Fruit fly (Drosophila melanogaster) whole organism, adult: Measurements from ENCODE around the gene pum.

Experiments used
- CG33017 ChIP-seq: fragments of 200-800 bp; sonication (Bioruptor generic); optimal IDR thresholded peaks from 2 replicates; lab custom pipeline; 2018; ENCODE audit warnings: missing biosample characterization, mild to moderate bottlenecking, missing genetic modification characterization, moderate library complexity
- CG7045 ChIP-seq: fragments of 200-800 bp; sonication (Bioruptor generic); optimal IDR thresholded peaks from 2 replicates; lab custom pipeline; 2017; ENCODE audit warnings: missing biosample characterization, mild to moderate bottlenecking, missing genetic modification characterization
- tj ChIP-seq: fragments of 200-800 bp; sonication (Bioruptor generic); optimal IDR thresholded peaks from 3 replicates; lab custom pipeline; 2017; ENCODE audit warnings: missing biosample characterization, mild to moderate bottlenecking, missing genetic modification characterization, moderate library complexity

DNA sequence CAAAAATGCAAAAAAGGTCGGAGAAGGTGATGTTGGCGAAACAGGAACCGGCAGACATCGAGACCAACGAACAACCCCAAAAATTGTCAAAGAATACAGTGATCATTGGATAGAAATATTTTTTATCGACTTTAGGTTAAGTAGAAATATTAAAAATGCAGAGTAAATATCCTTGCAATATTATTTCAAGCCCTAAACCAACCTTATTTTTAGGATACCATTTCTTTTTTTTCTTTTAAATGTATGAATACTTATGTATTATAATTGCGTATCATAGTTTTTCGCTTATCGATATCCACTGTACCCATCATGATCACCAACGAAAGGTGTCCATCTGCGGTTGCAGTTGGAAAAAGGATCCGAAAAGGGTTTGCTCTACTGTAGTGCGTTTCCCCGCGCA lies 202.2 kb downstream of the pum start:
- TF ChIP-seq CG33017 (tag; lab: Kevin White, UChicago) (no peak), CG7045 (GFP tag; lab: Kevin White, UChicago) (no peak), tj (no peak)
